Fruit fly (Drosophila melanogaster) whole organism, embryonic: ENCODE measurements around the gene Pcmt.
A peak's percentile ranks its signal among the peaks of the same experiment; 100 is the strongest.

Experiments
- CG13296 ChIP-seq: fragments of 200-800 bp; sonication (Bioruptor generic); optimal IDR thresholded peaks from 3 replicates; lab custom pipeline; 2018; ENCODE audit warnings: missing biosample characterization, mild to moderate bottlenecking, missing genetic modification characterization
- CG15011 ChIP-seq: fragments of 200-800 bp; sonication (Bioruptor generic); optimal IDR thresholded peaks from 3 replicates; lab custom pipeline; 2018; ENCODE audit warnings: missing biosample characterization, mild to moderate bottlenecking, missing genetic modification characterization
- CG17385 ChIP-seq: fragments of 200-800 bp; sonication (Bioruptor generic); optimal IDR thresholded peaks from 3 replicates; lab custom pipeline; 2018; ENCODE audit warnings: missing biosample characterization, mild to moderate bottlenecking, missing genetic modification characterization
- CG18599 ChIP-seq: fragments of 200-800 bp; sonication (Bioruptor generic); optimal IDR thresholded peaks from 3 replicates; lab custom pipeline; 2017; ENCODE audit warnings: missing biosample characterization, missing genetic modification characterization, mild to moderate bottlenecking, moderate library complexity, missing genetic modification reagents
- CG30431 ChIP-seq: fragments of 200-800 bp; sonication (Bioruptor generic); optimal IDR thresholded peaks from 2 replicates; lab custom pipeline; 2017; ENCODE audit warnings: missing biosample characterization, missing genetic modification characterization
- CG4617 ChIP-seq: fragments of 200-800 bp; sonication (Bioruptor generic); optimal IDR thresholded peaks from 3 replicates; lab custom pipeline; 2016; ENCODE audit warnings: missing biosample characterization, missing genetic modification characterization, borderline replicate concordance
- CG4854 ChIP-seq: fragments of 200-800 bp; sonication (Bioruptor generic); optimal IDR thresholded peaks from 2 replicates; lab custom pipeline; 2016; ENCODE audit warnings: missing biosample characterization, missing genetic modification characterization, inconsistent platforms
- CG6272 ChIP-seq: fragments of 200-800 bp; sonication (Bioruptor generic); IDR thresholded peaks from 2 replicates; pipeline ENCODE4 v1.3.6; 2022; ENCODE audit warnings: missing biosample characterization, missing genetic modification characterization
- CG7271 ChIP-seq: fragments of 200-800 bp; sonication (Bioruptor generic); optimal IDR thresholded peaks from 2 replicates; lab custom pipeline; 2018; ENCODE audit warnings: missing biosample characterization, mild to moderate bottlenecking, missing genetic modification characterization, moderate library complexity
- CG8478 ChIP-seq: fragments of >200 bp; optimal IDR thresholded peaks from 2 replicates; lab custom pipeline; 2018
- CHES-1-like ChIP-seq: fragments of 200-800 bp; sonication (Bioruptor generic); optimal IDR thresholded peaks from 2 replicates; lab custom pipeline; 2016; ENCODE audit warnings: missing biosample characterization, missing genetic modification characterization
- D ChIP-seq, 2 experiments: fragments of 200-800 bp in 1 of 2; fragments of >200 bp in 1 of 2; sonication (Bioruptor generic) in 1 of 2; optimal IDR thresholded peaks; 2 replicates in 1 of 2; 3 replicates in 1 of 2; lab custom pipeline; 2017; ENCODE audit warnings: mild to moderate bottlenecking in 1 of 2, missing biosample characterization in 1 of 2, missing genetic modification characterization in 1 of 2, missing genetic modification reagents in 1 of 2
- Dfd ChIP-seq, 2 experiments: fragments of >200 bp; optimal IDR thresholded peaks; 2 replicates each; lab custom pipeline; 2017; ENCODE audit warnings: missing biosample characterization in 2 of 2, missing genetic modification characterization in 2 of 2
- Dip3 ChIP-seq: fragments of 200-800 bp; sonication (Bioruptor generic); optimal IDR thresholded peaks from 3 replicates; lab custom pipeline; 2016; ENCODE audit warnings: missing biosample characterization, missing genetic modification characterization
- Eip74EF ChIP-seq, 2 experiments: fragments of 200-800 bp in 1 of 2; fragments of >200 bp in 1 of 2; sonication (Bioruptor generic) in 1 of 2; optimal IDR thresholded peaks; 2 replicates each; lab custom pipeline; 2017 to 2019; ENCODE audit warnings: missing biosample characterization in 2 of 2, missing genetic modification characterization in 2 of 2, mild to moderate bottlenecking in 1 of 2, moderate library complexity in 1 of 2
- HHEX ChIP-seq: fragments of 200-800 bp; sonication (Bioruptor generic); optimal IDR thresholded peaks from 3 replicates; lab custom pipeline; 2017; ENCODE audit warnings: missing biosample characterization, mild to moderate bottlenecking, missing genetic modification characterization, missing genetic modification reagents
- Hmx ChIP-seq: fragments of 200-800 bp; sonication (Bioruptor generic); optimal IDR thresholded peaks from 2 replicates; lab custom pipeline; 2016; ENCODE audit warnings: missing biosample characterization, missing genetic modification characterization
- Hr3 ChIP-seq: fragments of 200-800 bp; sonication (Bioruptor generic); optimal IDR thresholded peaks from 3 replicates; lab custom pipeline; 2016; ENCODE audit warnings: missing biosample characterization, missing genetic modification characterization
- Kr ChIP-seq: fragments of 200-800 bp; sonication (Bioruptor generic); optimal IDR thresholded peaks from 2 replicates; lab custom pipeline; 2017; ENCODE audit warnings: missing biosample characterization, mild to moderate bottlenecking, missing genetic modification characterization
- MESR4 ChIP-seq: fragments of 200-800 bp; sonication (Bioruptor generic); optimal IDR thresholded peaks from 2 replicates; lab custom pipeline; 2018; ENCODE audit warnings: missing biosample characterization, mild to moderate bottlenecking, missing genetic modification characterization, moderate library complexity
- Meics ChIP-seq: fragments of 200-800 bp; sonication (Bioruptor generic); optimal IDR thresholded peaks from 2 replicates; lab custom pipeline; 2017; ENCODE audit warnings: missing biosample characterization, mild to moderate bottlenecking, missing genetic modification characterization
- Neu2 ChIP-seq: fragments of 200-800 bp; sonication (Bioruptor generic); optimal IDR thresholded peaks from 3 replicates; lab custom pipeline; 2016; ENCODE audit warnings: missing biosample characterization, missing genetic modification characterization, borderline replicate concordance
- Nf-YB ChIP-seq: fragments of 200-800 bp; sonication (Bioruptor generic); optimal IDR thresholded peaks from 3 replicates; lab custom pipeline; 2019; ENCODE audit warnings: missing biosample characterization, mild to moderate bottlenecking, missing genetic modification characterization, moderate library complexity
- Opbp ChIP-seq: fragments of 200-800 bp; sonication (Bioruptor generic); IDR thresholded peaks from 3 replicates; pipeline ENCODE4 v1.3.6; 2022; ENCODE audit warnings: missing biosample characterization, missing genetic modification characterization; ENCODE audit not compliant: partially characterized antibody
- Ssrp ChIP-seq: fragments of 200-800 bp; sonication (Bioruptor generic); optimal IDR thresholded peaks from 2 replicates; lab custom pipeline; 2018; ENCODE audit warnings: missing biosample characterization, mild to moderate bottlenecking, missing genetic modification characterization, moderate library complexity
- Usf ChIP-seq: fragments of 200-800 bp; sonication (Bioruptor generic); optimal IDR thresholded peaks from 2 replicates; lab custom pipeline; 2017; ENCODE audit warnings: missing genotype, missing biosample characterization, missing genetic modification characterization
- Vsx1 ChIP-seq: fragments of 200-800 bp; sonication (Bioruptor generic); optimal IDR thresholded peaks from 2 replicates; lab custom pipeline; 2017; ENCODE audit warnings: missing biosample characterization, mild to moderate bottlenecking, missing genetic modification characterization, missing genetic modification reagents
- Xbp1 ChIP-seq: fragments of 200-800 bp; sonication (Bioruptor generic); optimal IDR thresholded peaks from 3 replicates; lab custom pipeline; 2016; ENCODE audit warnings: missing biosample characterization, mild to moderate bottlenecking, missing genetic modification characterization
- Xrp1 ChIP-seq: fragments of 200-800 bp; sonication (Bioruptor generic); IDR thresholded peaks from 2 replicates; pipeline ENCODE4 v1.3.6; 2022; ENCODE audit warnings: missing biosample characterization, missing genetic modification characterization
- caup ChIP-seq: fragments of 200-800 bp; sonication (Bioruptor generic); optimal IDR thresholded peaks from 3 replicates; lab custom pipeline; 2017; ENCODE audit warnings: missing biosample characterization, mild to moderate bottlenecking, missing genetic modification characterization, moderate library complexity; ENCODE audit not compliant: severe bottlenecking
- dimm ChIP-seq: fragments of 200-800 bp; sonication (Bioruptor generic); IDR thresholded peaks from 2 replicates; pipeline ENCODE4 v1.3.6; 2022; ENCODE audit warnings: missing biosample characterization, missing genetic modification characterization
- dm ChIP-seq: fragments of 200-800 bp; sonication (Bioruptor generic); optimal IDR thresholded peaks from 3 replicates; lab custom pipeline; 2016; ENCODE audit warnings: missing biosample characterization, missing genetic modification characterization
- exex ChIP-seq: fragments of 200-800 bp; sonication (Bioruptor generic); optimal IDR thresholded peaks from 4 replicates; lab custom pipeline; 2018; ENCODE audit warnings: missing biosample characterization, mild to moderate bottlenecking, missing genetic modification characterization, moderate library complexity
- fd96Cb ChIP-seq: fragments of 200-800 bp; sonication (Bioruptor generic); optimal IDR thresholded peaks from 2 replicates; lab custom pipeline; 2018; ENCODE audit warnings: missing biosample characterization, mild to moderate bottlenecking, missing genetic modification characterization, moderate library complexity
- gsb ChIP-seq: fragments of 200-800 bp; sonication (Bioruptor generic); IDR thresholded peaks from 2 replicates; pipeline ENCODE4 v1.3.6; 2022; ENCODE audit warnings: missing biosample characterization, missing genetic modification characterization
- gsb-n ChIP-seq: fragments of 200-800 bp; sonication (Bioruptor generic); optimal IDR thresholded peaks from 3 replicates; lab custom pipeline; 2018; ENCODE audit warnings: missing biosample characterization, mild to moderate bottlenecking, missing genetic modification characterization
- gt ChIP-seq: fragments of 200-800 bp; sonication (Bioruptor generic); IDR thresholded peaks from 2 replicates; pipeline ENCODE4 v1.3.6; 2022; ENCODE audit warnings: missing biosample characterization, missing genetic modification characterization
- hth ChIP-seq: fragments of >200 bp; optimal IDR thresholded peaks from 2 replicates; lab custom pipeline; 2017; ENCODE audit warnings: inconsistent platforms
- insv ChIP-seq, 2 experiments: fragments of 200-800 bp; sonication (Bioruptor generic); optimal IDR thresholded peaks; 3 replicates each; lab custom pipeline; 2016 to 2018; ENCODE audit warnings: missing biosample characterization in 2 of 2, missing genetic modification characterization in 2 of 2
- mam ChIP-seq: fragments of 200-800 bp; sonication (Bioruptor generic); optimal IDR thresholded peaks from 3 replicates; lab custom pipeline; 2016; ENCODE audit warnings: missing biosample characterization, missing genetic modification characterization
- sens ChIP-seq: fragments of 200-800 bp; sonication (Bioruptor generic); peaks from one replicate; lab custom pipeline; 2016; ENCODE audit warnings: missing biosample characterization, missing genetic modification characterization
- slou ChIP-seq: fragments of 200-800 bp; sonication (Bioruptor generic); optimal IDR thresholded peaks from 3 replicates; lab custom pipeline; 2016; ENCODE audit warnings: missing biosample characterization, missing genetic modification characterization
- sna ChIP-seq: fragments of 200-800 bp; sonication (Bioruptor generic); IDR thresholded peaks from 2 replicates; pipeline ENCODE4 v1.3.6; 2022; ENCODE audit warnings: missing biosample characterization, missing genetic modification characterization; ENCODE audit not compliant: partially characterized antibody
- so ChIP-seq: fragments of 200-800 bp; sonication (Bioruptor generic); IDR thresholded peaks from 3 replicates; pipeline ENCODE4 v1.3.6; 2022; ENCODE audit warnings: missing biosample characterization, missing genetic modification characterization
- sob ChIP-seq: fragments of 200-800 bp; sonication (Bioruptor generic); IDR thresholded peaks from 2 replicates; pipeline ENCODE4 v1.3.6; 2022; ENCODE audit warnings: missing biosample characterization, missing genetic modification characterization
- stwl ChIP-seq: fragments of 200-800 bp; sonication (Bioruptor generic); optimal IDR thresholded peaks from 3 replicates; lab custom pipeline; 2018; ENCODE audit warnings: missing biosample characterization, mild to moderate bottlenecking, missing genetic modification characterization, moderate library complexity
- tna ChIP-seq: fragments of 200-800 bp; sonication (Bioruptor generic); IDR thresholded peaks from 2 replicates; pipeline ENCODE4 v1.3.6; 2022; ENCODE audit warnings: missing biosample characterization, missing genetic modification characterization; ENCODE audit not compliant: partially characterized antibody

Pcmt gene

DNA sequence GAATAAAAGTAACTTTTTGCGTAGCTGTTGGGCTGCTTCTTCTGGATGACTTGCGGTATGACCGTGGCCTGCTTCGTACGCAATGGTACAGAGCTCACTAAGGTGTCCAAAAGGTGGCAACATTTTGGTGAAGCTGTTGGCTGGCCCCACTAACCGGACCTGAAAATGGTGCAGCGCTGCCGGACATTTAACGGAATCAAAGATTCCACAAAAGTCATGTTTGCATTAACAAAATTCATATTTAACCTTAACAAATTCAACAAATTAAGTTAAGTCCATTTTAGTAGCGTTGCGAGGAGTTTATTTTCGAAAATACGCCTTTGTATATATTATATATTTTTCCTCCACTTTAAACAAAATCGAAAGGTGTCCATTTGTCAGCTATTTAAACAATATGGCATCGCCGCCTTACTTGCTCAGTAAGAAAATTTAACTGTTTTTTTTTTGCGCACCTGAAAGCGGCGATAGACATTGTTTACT lies 47.0 kb upstream of the Pcmt start, which contains the start of the genes kra and SecS (continued):
- TF ChIP-seq sob (GFP tag; lab: Robert Waterston, UW) (no peak), D (optimal IDR thresholded peaks at IDR 0.05; lab: Kevin White, UChicago) (no peak), D (GFP tag; optimal IDR thresholded peaks at IDR 0.05; lab: Kevin White, UChicago) (no peak), CHES-1-like (GFP tag; lab: Kevin White, UChicago) (no peak), tna (GFP tag; lab: Robert Waterston, UW) (no peak), exex (tag; lab: Kevin White, UChicago) (peak; percentile 6)
- TF ChIP-seq, all 482 proteins: peak for 198

DNA sequence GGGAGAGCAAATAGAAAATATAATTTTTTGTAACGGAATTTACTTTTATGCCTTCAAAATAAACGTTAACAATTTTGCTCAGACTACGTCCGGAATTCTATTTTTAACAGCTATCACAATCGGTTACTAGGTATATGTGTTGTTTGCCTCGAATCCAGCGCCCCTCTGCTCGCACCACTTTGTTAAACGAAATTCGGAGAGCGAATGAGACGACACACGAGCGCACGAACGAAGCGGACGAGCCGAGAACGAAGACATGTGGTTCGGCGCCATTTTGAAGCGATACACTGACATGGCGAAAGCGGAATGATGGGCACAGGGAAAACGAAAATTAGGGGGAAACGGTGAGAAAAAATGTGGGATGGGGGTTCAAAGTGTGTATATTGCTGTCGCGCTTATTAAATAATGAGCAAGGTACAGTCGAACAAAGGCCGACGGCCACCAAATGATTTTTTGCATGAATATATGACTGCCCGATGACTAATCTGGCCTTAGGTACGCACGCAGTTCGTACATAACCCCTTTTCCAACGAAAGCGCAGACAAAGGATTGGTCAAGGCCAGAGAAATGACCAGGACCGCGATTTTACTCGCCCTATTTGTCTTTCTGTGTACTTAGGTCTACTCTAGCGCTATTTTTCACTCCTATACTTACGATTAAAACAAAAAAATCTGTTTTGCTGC lies 46.4 kb upstream of the Pcmt start:
- TF ChIP-seq Vsx1 (GFP tag; lab: Kevin White, UChicago) (no peak), Eip74EF (GFP tag; optimal IDR thresholded peaks at IDR 0.05; lab: Kevin White, UChicago) (peak in 1 of 2 experiments; percentile 33), gsb-n (no peak), stwl (tag; lab: Kevin White, UChicago) (no peak), Opbp (no peak), CG17385 (no peak), dimm (GFP tag; lab: Robert Waterston, UW) (no peak), CG4854 (GFP tag; lab: Kevin White, UChicago) (no peak), Xrp1 (GFP tag; lab: Robert Waterston, UW) (no peak), Usf (GFP tag; lab: Kevin White, UChicago) (no peak), CG4617 (GFP tag; lab: Kevin White, UChicago) (no peak), sna (no peak), so (GFP tag; lab: Robert Waterston, UW) (no peak), Xbp1 (GFP tag; lab: Kevin White, UChicago) (peak; percentile 1), CG18599 (GFP tag; lab: Kevin White, UChicago) (peak; percentile 39), Nf-YB (GFP tag; lab: Kevin White, UChicago) (peak; percentile 1), Dip3 (GFP tag; lab: Kevin White, UChicago) (no peak), CG8478 (lab: Kevin White, UChicago) (no peak), HHEX (GFP tag; lab: Kevin White, UChicago) (no peak), CG6272 (GFP tag; lab: Robert Waterston, UW) (no peak), fd96Cb (tag; lab: Kevin White, UChicago) (no peak), hth (no peak), MESR4 (GFP tag; lab: Kevin White, UChicago) (peak; percentile 95), caup (GFP tag; lab: Kevin White, UChicago) (peak; percentile 39), CG15011 (GFP tag; lab: Kevin White, UChicago) (no peak), Hmx (GFP tag; lab: Kevin White, UChicago) (no peak), CG30431 (GFP tag; lab: Kevin White, UChicago) (no peak), gsb (GFP tag; lab: Robert Waterston, UW) (no peak), mam (GFP tag; lab: Kevin White, UChicago) (no peak), gt (GFP tag; lab: Robert Waterston, UW) (no peak), dm (GFP tag; lab: Kevin White, UChicago) (peak; percentile 95), sens (GFP tag; lab: Kevin White, UChicago) (peak; percentile 71), Hr3 (GFP tag; lab: Kevin White, UChicago) (no peak), Meics (peak; percentile 57), CG7271 (no peak), Ssrp (no peak), Dfd (GFP tag; optimal IDR thresholded peaks at IDR 0.05; lab: Kevin White, UChicago) (no peak), slou (GFP tag; lab: Kevin White, UChicago) (no peak), CG13296 (GFP tag; lab: Kevin White, UChicago) (peak; percentile 33), Kr (GFP tag; lab: Kevin White, UChicago) (no peak), Neu2 (GFP tag; lab: Kevin White, UChicago) (no peak), insv (GFP tag; optimal IDR thresholded peaks at IDR 0.05; lab: Kevin White, UChicago) (no peak)
